Worm (Caenorhabditis elegans) whole organism, L1 larva: ENCODE data around the gene plpp-1.2.

Experiments used
- ceh-82 ChIP-seq, 3 experiments: fragments of 150-350 bp in 1 of 3; sonication (generic microtip) in 2 of 3; optimal IDR thresholded peaks; 2 replicates each; lab custom pipeline; 2014 to 2017; ENCODE audit warnings: missing biosample characterization in 3 of 3, missing genetic modification characterization in 3 of 3
- dpl-1 ChIP-seq, 3 experiments: fragments of 150-350 bp in 2 of 3; sonication (generic microtip) in 1 of 3; optimal IDR thresholded peaks; 2 replicates each; lab custom pipeline; 2014 to 2017; ENCODE audit warnings: missing biosample characterization in 3 of 3, missing genetic modification characterization in 3 of 3, missing genetic modification reagents in 3 of 3
- egl-27 ChIP-seq, 2 experiments: fragments of 150-350 bp in 1 of 2; sonication (generic microtip); optimal IDR thresholded peaks; 3 replicates each; lab custom pipeline; 2017 to 2018; ENCODE audit warnings: missing biosample characterization in 2 of 2, missing genetic modification characterization in 2 of 2, missing genetic modification reagents in 2 of 2
- fkh-10 ChIP-seq: sonication (generic microtip); optimal IDR thresholded peaks from 2 replicates; lab custom pipeline; 2017; ENCODE audit warnings: missing biosample characterization, missing genetic modification reagents, missing genetic modification characterization
- fkh-4 ChIP-seq: sonication (generic microtip); optimal IDR thresholded peaks from 2 replicates; lab custom pipeline; 2016; ENCODE audit warnings: missing compliant biosample characterization, missing genetic modification characterization, borderline replicate concordance
- nhr-77 ChIP-seq: fragments of 150-350 bp; optimal IDR thresholded peaks from 2 replicates; lab custom pipeline; 2014; ENCODE audit warnings: missing biosample characterization, missing genetic modification characterization
- sup-37 ChIP-seq: fragments of 200-800 bp; sonication (Bioruptor generic); optimal IDR thresholded peaks from 2 replicates; lab custom pipeline; 2018; ENCODE audit warnings: mild to moderate bottlenecking, missing genetic modification characterization, missing compliant biosample characterization
- tbx-2 ChIP-seq: sonication (generic microtip); optimal IDR thresholded peaks from 2 replicates; lab custom pipeline; 2016; ENCODE audit warnings: missing genetic modification characterization, missing compliant biosample characterization
- tlp-1 ChIP-seq: fragments of 150-350 bp; optimal IDR thresholded peaks from 2 replicates; lab custom pipeline; 2014; ENCODE audit warnings: missing biosample characterization, missing genetic modification characterization
- zag-1 ChIP-seq: fragments of 150-350 bp; optimal IDR thresholded peaks from 2 replicates; lab custom pipeline; 2014; ENCODE audit warnings: missing biosample characterization, missing genetic modification characterization
- ztf-4 ChIP-seq: fragments of 150-350 bp; optimal IDR thresholded peaks from 2 replicates; lab custom pipeline; 2014; ENCODE audit warnings: missing biosample characterization, missing genetic modification characterization

ce11 chrII:6498609-6499008, 13.3 kb downstream of the plpp-1.2 start:
- TF ChIP-seq egl-27 (tag; optimal IDR thresholded peaks at IDR 0.05; lab: Kevin White, UChicago) (no peak), ztf-4 (tag; lab: Kevin White, UChicago) (no peak), fkh-10 (GFP tag; lab: Kevin White, UChicago) (peak; percentile 44), nhr-77 (tag; lab: Kevin White, UChicago) (no peak), fkh-4 (tag; lab: Kevin White, UChicago) (no peak), dpl-1 (GFP tag; optimal IDR thresholded peaks at IDR 0.05; lab: Kevin White, UChicago) (no peak), ceh-82 (tag; optimal IDR thresholded peaks at IDR 0.05; lab: Kevin White, UChicago) (no peak), sup-37 (GFP tag; lab: Kevin White, UChicago) (no peak), tlp-1 (tag; lab: Kevin White, UChicago) (no peak), tbx-2 (tag; lab: Kevin White, UChicago) (no peak), zag-1 (tag; lab: Kevin White, UChicago) (no peak)
